Worm (Caenorhabditis elegans): ENCODE measurements around the gene T03F7.5.

DNA sequence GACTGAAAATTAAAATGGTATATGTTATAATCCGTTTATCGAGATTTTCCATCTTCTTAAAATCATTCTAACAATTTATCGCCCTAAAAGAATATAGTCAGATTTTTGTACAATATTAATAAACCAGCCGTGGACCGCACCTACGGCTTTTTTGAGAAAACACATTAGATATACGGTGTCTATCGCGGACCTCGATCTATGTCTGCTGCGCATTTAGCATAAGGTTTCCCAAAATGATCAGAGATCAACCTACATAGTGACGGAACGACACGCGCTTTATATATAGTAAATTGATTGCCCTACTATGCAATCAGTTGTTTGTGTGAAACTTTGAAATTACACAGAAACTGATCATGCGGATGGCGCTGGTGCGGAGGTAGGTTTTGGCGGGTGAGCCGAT is 5.8 kb downstream of the T03F7.5 start:
- TF ChIP-seq blmp-1 (tag; optimal IDR thresholded peaks at IDR 0.05) (no peak), nhr-76 (tag; optimal IDR thresholded peaks at IDR 0.05) (no peak)
